Worm (Caenorhabditis elegans): ENCODE results near the gene clh-4.

DNA sequence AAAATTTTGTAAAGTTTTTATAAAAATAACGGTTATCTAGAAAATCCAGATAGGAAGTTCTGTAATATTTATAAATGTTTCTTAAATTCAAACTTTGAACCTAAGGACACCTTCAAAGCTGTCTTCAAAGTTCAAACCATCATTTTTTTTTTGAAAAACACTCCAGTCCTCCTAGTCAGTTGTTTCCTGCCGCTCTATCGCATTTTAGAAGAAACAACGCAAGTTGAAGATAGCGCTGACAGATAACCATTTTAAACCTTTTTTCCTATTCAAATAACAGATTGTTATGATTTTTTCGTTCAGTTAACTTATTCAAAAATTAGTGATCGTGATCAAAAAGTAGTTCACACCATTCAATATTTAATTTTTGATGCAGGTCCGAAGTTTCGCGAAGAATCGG lies 33.0 kb upstream of the clh-4 start:
- TF ChIP-seq snpc-4 (tag; optimal IDR thresholded peaks at IDR 0.05) (no peak), lin-39 (tag; optimal IDR thresholded peaks at IDR 0.05) (no peak), alr-1 (tag; optimal IDR thresholded peaks at IDR 0.05) (no peak)

Measured in whole organism, L2 larva.